Worm (Caenorhabditis elegans): ENCODE measurements around the gene mec-14.

DNA sequence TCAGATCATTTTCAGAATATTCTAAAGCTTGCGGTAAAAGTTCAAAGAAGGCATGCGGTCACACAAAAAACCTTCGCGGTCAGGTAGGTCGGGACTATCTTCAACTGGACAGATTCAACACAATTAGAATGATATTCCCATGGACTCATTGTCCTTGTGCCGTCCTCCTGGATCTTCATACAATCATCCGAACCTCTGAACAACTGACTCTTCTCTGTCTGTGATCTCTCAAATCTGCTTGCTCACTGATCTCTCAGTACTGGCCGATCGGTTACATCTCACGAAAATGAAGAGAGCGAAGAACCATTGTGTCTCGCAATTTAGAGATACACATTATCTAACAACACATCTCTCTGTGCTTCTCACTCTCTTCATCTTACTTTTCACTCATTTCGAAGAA is 22.7 kb upstream of the mec-14 start:
- no peak for TF ChIP-seq ama-1 (optimal IDR thresholded peaks at IDR 0.05)
- TF ChIP-seq aly-2 (tag; optimal IDR thresholded peaks at IDR 0.05): no peak
- no peak for TF ChIP-seq F16B12.6 (tag; optimal IDR thresholded peaks at IDR 0.05)
- no peak for TF ChIP-seq ceh-90 (tag; optimal IDR thresholded peaks at IDR 0.05)
